Worm (Caenorhabditis elegans): ENCODE data around the gene T07G12.3.

DNA sequence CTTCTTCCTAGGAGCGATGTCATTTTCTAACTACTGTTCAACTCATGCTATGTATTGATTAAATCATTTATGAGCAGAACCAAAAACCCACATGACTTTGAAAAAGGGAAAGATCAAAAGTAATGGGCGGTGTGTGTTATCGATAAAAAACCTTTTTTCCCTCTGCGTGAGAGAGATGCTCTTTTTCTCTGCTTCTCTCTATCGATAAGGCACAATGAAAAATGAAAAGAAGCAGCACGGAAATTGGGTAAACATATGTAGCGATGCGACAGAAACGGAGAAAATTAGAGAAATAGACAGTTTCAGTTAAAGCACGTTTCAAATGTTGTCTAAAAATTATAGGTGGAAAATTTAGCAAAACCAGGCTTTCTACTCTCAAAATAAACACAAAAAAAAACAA lies 31.4 kb upstream of the T07G12.3 start:
- TF ChIP-seq ama-1 (optimal IDR thresholded peaks at IDR 0.05), result peak; percentile 33
- no peak for TF ChIP-seq ama-1 (GFP tag; optimal IDR thresholded peaks at IDR 0.05)
- TF ChIP-seq bed-1 (GFP tag; IDR thresholded peaks at IDR 0.05), result no peak
- TF ChIP-seq attf-3 (GFP tag; conservative IDR thresholded peaks at IDR 0.05), result no peak
- TF ChIP-seq him-1 (tag; optimal IDR thresholded peaks at IDR 0.05), result no peak
- TF ChIP-seq ZK185.1 (tag; optimal IDR thresholded peaks at IDR 0.05; ENCODE audit: poor library complexity, severe bottlenecking), result no peak
- no peak for TF ChIP-seq zim-3 (tag; optimal IDR thresholded peaks at IDR 0.05)
- TF ChIP-seq hmg-1.2 (GFP tag; IDR thresholded peaks at IDR 0.05), result peak; percentile 43; the same call in 1 of the 2 replicates
- no peak for TF ChIP-seq nfya-1 (tag; optimal IDR thresholded peaks at IDR 0.05; ENCODE audit: borderline replicate concordance, insufficient read depth)
- no peak for TF ChIP-seq chd-7 (tag; optimal IDR thresholded peaks at IDR 0.05)
- no peak for TF ChIP-seq Y79H2A.3 (GFP tag; conservative IDR thresholded peaks at IDR 0.05)
- no peak for TF ChIP-seq hsf-1 (GFP tag; IDR thresholded peaks at IDR 0.05)

Measured in whole organism, young adult.